Worm (Caenorhabditis elegans) whole organism, L3 larva: ENCODE measurements around the gene lin-29.

Experiments used
- R02D3.7 ChIP-seq: fragments of 150-350 bp; optimal IDR thresholded peaks from 2 replicates; lab custom pipeline; 2014; ENCODE audit warnings: missing biosample characterization, missing genetic modification characterization
- elt-3 ChIP-seq, 3 experiments: fragments of 150-350 bp in 1 of 3; sonication (generic microtip) in 2 of 3; optimal IDR thresholded peaks; 2 replicates in 2 of 3; 4 replicates in 1 of 3; lab custom pipeline; 2014 to 2017; ENCODE audit warnings: missing biosample characterization in 3 of 3, missing genetic modification characterization in 3 of 3
- lin-15B ChIP-seq: fragments of 150-350 bp; optimal IDR thresholded peaks from 2 replicates; lab custom pipeline; 2014; ENCODE audit warnings: missing biosample characterization, missing genetic modification characterization
- nfya-1 ChIP-seq: sonication (generic microtip); optimal IDR thresholded peaks from 2 replicates; lab custom pipeline; 2017; ENCODE audit warnings: missing genetic modification characterization, mild to moderate bottlenecking, missing compliant biosample characterization, antibody characterized with exemption, moderate library complexity; ENCODE audit not compliant: insufficient read depth
- zag-1 ChIP-seq: fragments of 150-350 bp; optimal IDR thresholded peaks from 2 replicates; lab custom pipeline; 2014; ENCODE audit warnings: missing biosample characterization, missing genetic modification characterization

DNA sequence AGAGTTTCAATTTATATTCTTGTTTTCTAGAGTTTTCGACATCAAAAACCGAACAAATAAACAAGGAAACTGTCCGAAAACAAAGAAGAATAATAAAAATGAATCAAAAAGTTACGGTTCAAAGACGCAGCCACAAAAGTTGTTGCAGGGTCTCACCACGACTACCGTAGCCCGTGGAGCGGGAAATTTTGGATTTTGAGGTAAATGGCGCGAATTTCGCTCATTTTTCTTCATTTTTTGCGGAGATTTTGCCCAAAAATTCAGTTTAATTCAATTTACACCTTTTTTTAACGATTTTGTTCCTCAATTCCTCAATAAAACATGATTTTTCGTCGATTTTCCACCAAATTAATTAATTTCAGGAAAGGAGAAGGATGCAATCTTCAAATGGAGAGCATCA, 33.1 kb upstream of the lin-29 start, which contains the start of gene mex-1:
- TF ChIP-seq zag-1 (tag; lab: Kevin White, UChicago): no peak
- TF ChIP-seq elt-3 (tag; optimal IDR thresholded peaks at IDR 0.05; lab: Kevin White, UChicago): no peak
- no peak for TF ChIP-seq lin-15B (tag; lab: Kevin White, UChicago)
- no peak for TF ChIP-seq R02D3.7 (tag; lab: Kevin White, UChicago)
- TF ChIP-seq nfya-1 (tag; lab: Kevin White, UChicago): no peak
